Fruit fly (Drosophila melanogaster) whole organism, prepupa: ENCODE data around the gene Vps11.

Source experiments
- CG10631 ChIP-seq: fragments of 200-800 bp; sonication (Bioruptor generic); optimal IDR thresholded peaks from 2 replicates; lab custom pipeline; 2016; ENCODE audit warnings: missing biosample characterization, missing genetic modification characterization
- CG10669 ChIP-seq: fragments of 200-800 bp; sonication (Bioruptor generic); optimal IDR thresholded peaks from 3 replicates; lab custom pipeline; 2018; ENCODE audit warnings: missing biosample characterization, mild to moderate bottlenecking, missing genetic modification characterization, moderate library complexity
- CG11294 ChIP-seq: fragments of 200-800 bp; sonication (Bioruptor generic); IDR thresholded peaks from 2 replicates; pipeline ENCODE4 v1.3.6; 2022; ENCODE audit warnings: missing biosample characterization, missing genetic modification characterization
- CG1621 ChIP-seq: fragments of 200-800 bp; sonication (Bioruptor generic); optimal IDR thresholded peaks from 3 replicates; lab custom pipeline; 2018; ENCODE audit warnings: missing biosample characterization, mild to moderate bottlenecking, missing genetic modification characterization
- CG16779 ChIP-seq: fragments of 200-800 bp; sonication (Bioruptor generic); optimal IDR thresholded peaks from 3 replicates; lab custom pipeline; 2017; ENCODE audit warnings: missing biosample characterization, mild to moderate bottlenecking, missing genetic modification characterization
- CG3032 ChIP-seq: fragments of 200-800 bp; optimal IDR thresholded peaks from 2 replicates; lab custom pipeline; 2019; ENCODE audit warnings: missing biosample characterization, mild to moderate bottlenecking, missing genetic modification characterization, moderate library complexity
- CG31627 ChIP-seq: fragments of 200-800 bp; sonication (Bioruptor generic); optimal IDR thresholded peaks from 3 replicates; lab custom pipeline; 2016; ENCODE audit warnings: missing biosample characterization, missing genetic modification characterization
- CG32006 ChIP-seq: fragments of 200-800 bp; sonication (Bioruptor generic); optimal IDR thresholded peaks from 3 replicates; lab custom pipeline; 2017; ENCODE audit warnings: missing biosample characterization, mild to moderate bottlenecking, missing genetic modification characterization
- CG34406 ChIP-seq: fragments of 200-800 bp; sonication (Bioruptor generic); optimal IDR thresholded peaks from 3 replicates; lab custom pipeline; 2016; ENCODE audit warnings: missing biosample characterization, missing genetic modification characterization
- CG3919 ChIP-seq: fragments of 200-800 bp; sonication (Bioruptor generic); optimal IDR thresholded peaks from 3 replicates; lab custom pipeline; 2016; ENCODE audit warnings: missing biosample characterization, missing genetic modification characterization
- CG4318 ChIP-seq: fragments of 200-800 bp; sonication (Bioruptor generic); optimal IDR thresholded peaks from 3 replicates; lab custom pipeline; 2017; ENCODE audit warnings: missing biosample characterization, mild to moderate bottlenecking, missing genetic modification characterization
- CG6276 ChIP-seq: fragments of 200-800 bp; sonication (Bioruptor generic); optimal IDR thresholded peaks from 2 replicates; lab custom pipeline; 2017; ENCODE audit warnings: missing biosample characterization, mild to moderate bottlenecking, missing genetic modification characterization
- CG6792 ChIP-seq: fragments of 200-800 bp; sonication (Bioruptor generic); optimal IDR thresholded peaks from 3 replicates; lab custom pipeline; 2016; ENCODE audit warnings: missing biosample characterization, missing genetic modification characterization
- CG6808 ChIP-seq: fragments of 200-800 bp; sonication (Bioruptor generic); optimal IDR thresholded peaks from 3 replicates; lab custom pipeline; 2017; ENCODE audit warnings: missing biosample characterization, missing genetic modification characterization, mild to moderate bottlenecking, moderate library complexity, missing genetic modification reagents
- CG6854 ChIP-seq: fragments of 200-800 bp; sonication (Bioruptor generic); optimal IDR thresholded peaks from 2 replicates; lab custom pipeline; 2017; ENCODE audit warnings: missing biosample characterization, mild to moderate bottlenecking, missing genetic modification characterization
- CG7368 ChIP-seq: fragments of 200-800 bp; sonication (Bioruptor generic); optimal IDR thresholded peaks from 3 replicates; lab custom pipeline; 2016; ENCODE audit warnings: missing biosample characterization, missing genetic modification characterization
- CG8119 ChIP-seq: fragments of 200-800 bp; sonication (Bioruptor generic); IDR thresholded peaks from 3 replicates; pipeline ENCODE4 v1.3.6; 2022; ENCODE audit warnings: missing biosample characterization, missing genetic modification characterization
- CG8632 ChIP-seq: fragments of 200-800 bp; sonication (Bioruptor generic); optimal IDR thresholded peaks from 3 replicates; lab custom pipeline; 2016; ENCODE audit warnings: missing biosample characterization, missing genetic modification characterization
- CG9139 ChIP-seq: fragments of 200-800 bp; sonication (Bioruptor generic); optimal IDR thresholded peaks from 3 replicates; lab custom pipeline; 2017; ENCODE audit warnings: missing biosample characterization, mild to moderate bottlenecking, missing genetic modification characterization
- Eip75B ChIP-seq: fragments of 200-800 bp; sonication (Bioruptor generic); optimal IDR thresholded peaks from 3 replicates; lab custom pipeline; 2016; ENCODE audit warnings: missing biosample characterization, missing genetic modification characterization
- Eip78C ChIP-seq: fragments of 200-800 bp; sonication (Bioruptor generic); peaks from one replicate; lab custom pipeline; 2016; ENCODE audit warnings: missing biosample characterization, missing genetic modification characterization
- Eip93F ChIP-seq: fragments of 200-800 bp; sonication (Bioruptor generic); optimal IDR thresholded peaks from 2 replicates; lab custom pipeline; 2016; ENCODE audit warnings: missing biosample characterization, mild to moderate bottlenecking, missing genetic modification characterization
- Ets21C ChIP-seq: fragments of 200-800 bp; sonication (Bioruptor generic); optimal IDR thresholded peaks from 3 replicates; lab custom pipeline; 2016; ENCODE audit warnings: missing biosample characterization, missing genetic modification characterization
- Ets96B ChIP-seq: fragments of 200-800 bp; optimal IDR thresholded peaks from 2 replicates; lab custom pipeline; 2019; ENCODE audit warnings: missing biosample characterization, mild to moderate bottlenecking, missing genetic modification characterization, moderate library complexity
- Gug ChIP-seq: fragments of 200-800 bp; sonication (Bioruptor generic); IDR thresholded peaks from 2 replicates; pipeline ENCODE4 v1.3.6; 2022; ENCODE audit warnings: missing biosample characterization, missing genetic modification characterization
- Hr38 ChIP-seq: sonication (Bioruptor generic); optimal IDR thresholded peaks from 2 replicates; lab custom pipeline; 2016; ENCODE audit warnings: missing biosample characterization, missing genetic modification characterization
- Hr39 ChIP-seq: fragments of 200-800 bp; sonication (Bioruptor generic); optimal IDR thresholded peaks from 2 replicates; lab custom pipeline; 2016; ENCODE audit warnings: missing biosample characterization, missing genetic modification characterization
- Hr4 ChIP-seq: fragments of 200-800 bp; sonication (Bioruptor generic); optimal IDR thresholded peaks from 3 replicates; lab custom pipeline; 2016; ENCODE audit warnings: missing biosample characterization, missing genetic modification characterization
- Lpt ChIP-seq: fragments of 200-800 bp; sonication (Bioruptor generic); optimal IDR thresholded peaks from 3 replicates; lab custom pipeline; 2016; ENCODE audit warnings: missing biosample characterization, missing genetic modification characterization
- Smox ChIP-seq: fragments of 200-800 bp; sonication (Bioruptor generic); optimal IDR thresholded peaks from 3 replicates; lab custom pipeline; 2016; ENCODE audit warnings: missing biosample characterization, missing genetic modification characterization
- Sox102F ChIP-seq: fragments of 200-800 bp; sonication (Bioruptor generic); optimal IDR thresholded peaks from 2 replicates; lab custom pipeline; 2016; ENCODE audit warnings: missing biosample characterization, mild to moderate bottlenecking, missing genetic modification characterization
- Sox14 ChIP-seq: fragments of 200-800 bp; sonication (Bioruptor generic); optimal IDR thresholded peaks from 3 replicates; lab custom pipeline; 2016; ENCODE audit warnings: missing biosample characterization, missing genetic modification characterization
- Sox15 ChIP-seq: fragments of 200-800 bp; sonication (Bioruptor generic); optimal IDR thresholded peaks from 3 replicates; lab custom pipeline; 2016; ENCODE audit warnings: missing biosample characterization, missing genetic modification characterization
- acj6 ChIP-seq: fragments of 200-800 bp; sonication (Bioruptor generic); optimal IDR thresholded peaks from 3 replicates; lab custom pipeline; 2016; ENCODE audit warnings: missing biosample characterization, missing genetic modification characterization
- cyc ChIP-seq: fragments of 200-800 bp; sonication (Bioruptor generic); optimal IDR thresholded peaks from 3 replicates; lab custom pipeline; 2016; ENCODE audit warnings: missing biosample characterization, missing genetic modification characterization
- dac ChIP-seq: fragments of 200-800 bp; sonication (Bioruptor generic); optimal IDR thresholded peaks from 2 replicates; lab custom pipeline; 2017; ENCODE audit warnings: missing biosample characterization, mild to moderate bottlenecking, missing genetic modification characterization
- dsx ChIP-seq: fragments of 200-800 bp; optimal IDR thresholded peaks from 3 replicates; lab custom pipeline; 2019; ENCODE audit warnings: missing biosample characterization, mild to moderate bottlenecking, missing genetic modification characterization, moderate library complexity; ENCODE audit not compliant: poor library complexity, severe bottlenecking
- eg ChIP-seq: fragments of 200-800 bp; sonication (Bioruptor generic); IDR thresholded peaks from 3 replicates; pipeline ENCODE4 v1.3.6; 2022; ENCODE audit warnings: missing biosample characterization, missing genetic modification characterization
- esn ChIP-seq: fragments of 200-800 bp; sonication (Bioruptor generic); optimal IDR thresholded peaks from 2 replicates; lab custom pipeline; 2016; ENCODE audit warnings: missing biosample characterization, mild to moderate bottlenecking, missing genetic modification characterization, moderate library complexity
- net ChIP-seq: fragments of 200-800 bp; sonication (Bioruptor generic); optimal IDR thresholded peaks from 3 replicates; lab custom pipeline; 2016; ENCODE audit warnings: missing biosample characterization, missing genetic modification characterization
- pdm3 ChIP-seq: fragments of 200-800 bp; sonication (Bioruptor generic); optimal IDR thresholded peaks from 3 replicates; lab custom pipeline; 2016; ENCODE audit warnings: missing biosample characterization, missing genetic modification characterization
- spab ChIP-seq: fragments of 200-800 bp; sonication (Bioruptor generic); optimal IDR thresholded peaks from 2 replicates; lab custom pipeline; 2017; ENCODE audit warnings: missing biosample characterization, mild to moderate bottlenecking, missing genetic modification characterization, missing genetic modification reagents
- ss ChIP-seq, 2 experiments: fragments of 200-800 bp; sonication (Bioruptor generic); optimal IDR thresholded peaks; 2 replicates in 1 of 2; 3 replicates in 1 of 2; lab custom pipeline; 2017 to 2018; ENCODE audit warnings: mild to moderate bottlenecking in 2 of 2, missing biosample characterization in 2 of 2, missing genetic modification characterization in 2 of 2, moderate library complexity in 1 of 2
- svp ChIP-seq: fragments of 200-800 bp; sonication (Bioruptor generic); peaks from one replicate; lab custom pipeline; 2016; ENCODE audit warnings: missing biosample characterization, missing genetic modification characterization
- topi ChIP-seq: fragments of 200-800 bp; sonication (Bioruptor generic); optimal IDR thresholded peaks from 3 replicates; lab custom pipeline; 2016; ENCODE audit warnings: missing biosample characterization, missing genetic modification characterization
- vri ChIP-seq: fragments of 200-800 bp; sonication (Bioruptor generic); optimal IDR thresholded peaks from 3 replicates; lab custom pipeline; 2016; ENCODE audit warnings: missing biosample characterization, mild to moderate bottlenecking, missing genetic modification characterization

The Vps11 gene

DNA sequence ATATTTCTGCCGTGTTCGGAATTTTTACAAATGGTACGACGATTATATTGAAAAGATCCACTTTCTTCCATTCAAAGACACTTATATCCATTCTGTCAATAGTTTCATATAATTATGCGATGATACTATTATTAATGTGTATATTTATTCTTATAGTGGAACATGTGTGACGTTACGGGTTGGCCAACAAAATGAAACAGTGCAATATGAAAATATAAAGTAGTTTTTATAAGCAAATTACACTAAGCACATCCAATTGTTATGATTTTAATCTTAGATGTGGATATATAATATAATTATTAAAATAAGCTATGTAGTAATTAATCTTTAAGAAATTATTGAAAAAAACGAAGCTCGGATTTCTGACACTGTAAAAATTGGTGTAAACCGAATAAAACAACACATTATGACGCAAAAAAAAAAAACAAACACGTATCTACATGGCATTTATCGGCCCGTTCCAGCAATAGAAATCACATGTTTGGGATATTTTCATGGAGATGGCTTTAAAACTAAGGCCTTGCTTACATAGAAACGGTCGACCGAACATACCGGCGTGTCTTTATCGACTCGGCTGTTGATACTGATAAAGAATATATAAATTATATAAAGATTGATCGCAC is at the start of gene Vps11:
TSS of gene Vps11 (minus strand) at position 203 of the 623 bp plus-strand sequence.
- no peak for TF ChIP-seq Eip93F
- no peak for TF ChIP-seq CG11294 (GFP tag; lab: Robert Waterston, UW)
- TF ChIP-seq Smox: no peak
- no peak for TF ChIP-seq CG6854 (GFP tag; lab: Kevin White, UChicago)
- no peak for TF ChIP-seq eg (GFP tag; lab: Robert Waterston, UW)
- no peak for TF ChIP-seq CG6808 (GFP tag; lab: Kevin White, UChicago)
- peak; percentile 48 for TF ChIP-seq svp (GFP tag; lab: Kevin White, UChicago)
- TF ChIP-seq spab (GFP tag; lab: Kevin White, UChicago): no peak
- no peak for TF ChIP-seq Hr4 (GFP tag; lab: Kevin White, UChicago)
- TF ChIP-seq CG3032 (tag; lab: Kevin White, UChicago): peak; percentile 14
- no peak for TF ChIP-seq Lpt (GFP tag; lab: Kevin White, UChicago)
- TF ChIP-seq CG4318 (GFP tag; lab: Kevin White, UChicago): no peak

DNA sequence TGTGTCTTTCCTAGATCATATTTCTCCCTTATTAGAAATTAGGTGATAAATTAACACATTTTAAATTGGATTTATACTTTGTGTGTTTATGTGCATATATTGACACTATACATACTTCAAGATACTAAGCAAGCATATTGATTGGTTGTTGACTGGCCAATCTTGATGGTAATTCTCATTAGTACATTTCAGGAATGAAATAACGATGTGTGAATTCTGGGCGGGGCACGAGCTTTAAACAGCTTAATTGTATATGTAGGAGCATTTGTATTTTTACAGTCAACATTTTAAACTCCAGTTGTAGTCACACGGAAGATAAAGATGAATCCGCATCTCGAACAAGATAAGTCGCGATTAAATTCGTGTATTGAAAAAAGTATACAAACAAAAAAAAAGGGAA is 23.8 kb upstream of the Vps11 start, which contains the start of gene CG34031:
TSS of gene CG34031 (plus strand) at position 301 of the 400 bp plus-strand sequence.
- TF ChIP-seq CG31627 (GFP tag; lab: Kevin White, UChicago) (no peak), CG16779 (tag; lab: Kevin White, UChicago) (no peak), CG8632 (GFP tag; lab: Kevin White, UChicago) (no peak), esn (no peak), ss (GFP tag; optimal IDR thresholded peaks at IDR 0.05; lab: Kevin White, UChicago) (no peak), Ets21C (GFP tag; lab: Kevin White, UChicago) (no peak), vri (GFP tag; lab: Kevin White, UChicago) (no peak), net (GFP tag; lab: Kevin White, UChicago) (no peak), CG3919 (no peak), eg (GFP tag; lab: Robert Waterston, UW) (no peak)

DNA sequence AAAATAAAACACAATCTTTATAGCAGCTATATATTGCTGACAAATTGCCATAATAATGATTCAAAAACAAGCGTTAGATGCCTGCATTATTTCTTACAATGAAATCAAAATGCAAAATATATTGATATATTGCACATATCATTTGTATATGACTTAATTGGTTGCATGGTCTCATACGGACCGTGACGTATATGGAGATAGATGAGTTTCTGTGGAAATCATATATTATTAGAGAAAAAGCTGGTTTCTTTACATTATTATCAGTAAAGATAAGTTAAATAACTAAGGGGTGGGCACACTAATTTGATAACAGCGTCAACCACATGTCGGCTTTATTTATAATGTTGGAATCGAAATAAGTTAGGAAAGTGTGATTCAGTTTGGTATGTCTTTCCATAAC is 24.6 kb downstream of the Vps11 start, which contains the start of gene CG33217:
TSS of gene CG33217 (plus strand) at position 290 of the 400 bp plus-strand sequence.
- TF ChIP-seq Gug (GFP tag; lab: Robert Waterston, UW) (no peak), Hr39 (GFP tag; lab: Kevin White, UChicago) (peak; percentile 27), Lpt (GFP tag; lab: Kevin White, UChicago) (no peak), acj6 (no peak), CG3032 (tag; lab: Kevin White, UChicago) (peak; percentile 25), CG10631 (GFP tag; lab: Kevin White, UChicago) (no peak), Hr38 (GFP tag; lab: Kevin White, UChicago) (no peak), Ets21C (GFP tag; lab: Kevin White, UChicago) (peak; percentile 2), dsx (GFP tag; lab: Kevin White, UChicago) (no peak), cyc (GFP tag; lab: Kevin White, UChicago) (peak; percentile 8), CG6854 (GFP tag; lab: Kevin White, UChicago) (no peak), Eip93F (no peak), CG8632 (GFP tag; lab: Kevin White, UChicago) (no peak), CG6276 (GFP tag; lab: Kevin White, UChicago) (no peak), Sox15 (GFP tag; lab: Kevin White, UChicago) (peak; percentile 15), CG4318 (GFP tag; lab: Kevin White, UChicago) (no peak), dac (GFP tag; lab: Kevin White, UChicago) (no peak), Eip75B (GFP tag; lab: Kevin White, UChicago) (no peak), CG32006 (GFP tag; lab: Kevin White, UChicago) (no peak), CG1621 (tag; lab: Kevin White, UChicago) (no peak), net (GFP tag; lab: Kevin White, UChicago) (no peak), Ets96B (tag; lab: Kevin White, UChicago) (no peak), topi (GFP tag; lab: Kevin White, UChicago) (no peak), CG3919 (no peak), ss (GFP tag; optimal IDR thresholded peaks at IDR 0.05; lab: Kevin White, UChicago) (no peak), pdm3 (GFP tag; lab: Kevin White, UChicago) (peak; percentile 7), CG10669 (GFP tag; lab: Kevin White, UChicago) (no peak), CG9139 (GFP tag; lab: Kevin White, UChicago) (no peak), Sox102F (GFP tag; lab: Kevin White, UChicago) (no peak), CG8119 (GFP tag; lab: Robert Waterston, UW) (no peak), Eip78C (no peak), CG7368 (GFP tag; lab: Kevin White, UChicago) (no peak), Hr4 (GFP tag; lab: Kevin White, UChicago) (no peak), CG6792 (GFP tag; lab: Kevin White, UChicago) (no peak), vri (GFP tag; lab: Kevin White, UChicago) (no peak), Sox14 (GFP tag; lab: Kevin White, UChicago) (no peak), svp (GFP tag; lab: Kevin White, UChicago) (peak; percentile 24), CG34406 (GFP tag; lab: Kevin White, UChicago) (no peak)
